Fruit fly (Drosophila melanogaster) whole organism, embryonic: ENCODE data around the gene E2f1.

Experiments
- Asciz ChIP-seq: fragments of 200-800 bp; sonication (Bioruptor generic); optimal IDR thresholded peaks from 2 replicates; lab custom pipeline; 2017; ENCODE audit warnings: missing biosample characterization, mild to moderate bottlenecking, missing genetic modification characterization, missing genetic modification reagents
- BEAF-32 ChIP-seq: fragments of 200-800 bp; sonication (Bioruptor generic); optimal IDR thresholded peaks from 3 replicates; lab custom pipeline; 2017; ENCODE audit warnings: missing biosample characterization, missing genetic modification characterization, mild to moderate bottlenecking, moderate library complexity, missing genetic modification reagents
- CG10209 ChIP-seq: fragments of 200-800 bp; sonication (Bioruptor generic); optimal IDR thresholded peaks from 3 replicates; lab custom pipeline; 2017; ENCODE audit warnings: missing biosample characterization, mild to moderate bottlenecking, missing genetic modification characterization, missing genetic modification reagents
- CG10959 ChIP-seq: fragments of 200-800 bp; sonication (Bioruptor generic); IDR thresholded peaks from 2 replicates; pipeline ENCODE4 v1.3.6; 2022; ENCODE audit warnings: missing biosample characterization, missing genetic modification characterization
- CG14860 ChIP-seq: fragments of 200-800 bp; sonication (Bioruptor generic); IDR thresholded peaks from 3 replicates; pipeline ENCODE4 v1.3.6; 2022; ENCODE audit warnings: missing biosample characterization, missing genetic modification characterization; ENCODE audit not compliant: partially characterized antibody
- CG17186 ChIP-seq: fragments of 200-800 bp; sonication (Bioruptor generic); optimal IDR thresholded peaks from 3 replicates; lab custom pipeline; 2017; ENCODE audit warnings: missing biosample characterization, missing genetic modification reagents, missing genetic modification characterization
- CG17359 ChIP-seq: fragments of 200-800 bp; sonication (Bioruptor generic); optimal IDR thresholded peaks from 3 replicates; lab custom pipeline; 2018; ENCODE audit warnings: missing biosample characterization, mild to moderate bottlenecking, missing genetic modification characterization, moderate library complexity
- CG17385 ChIP-seq: fragments of 200-800 bp; sonication (Bioruptor generic); optimal IDR thresholded peaks from 3 replicates; lab custom pipeline; 2018; ENCODE audit warnings: missing biosample characterization, mild to moderate bottlenecking, missing genetic modification characterization
- CG30020 ChIP-seq: fragments of 200-800 bp; optimal IDR thresholded peaks from 2 replicates; lab custom pipeline; 2019; ENCODE audit warnings: missing biosample characterization, mild to moderate bottlenecking, missing genetic modification characterization, moderate library complexity
- CG30403 ChIP-seq: fragments of 200-800 bp; sonication (Bioruptor generic); optimal IDR thresholded peaks from 3 replicates; lab custom pipeline; 2016; ENCODE audit warnings: missing biosample characterization, missing genetic modification characterization
- CG31441 ChIP-seq: fragments of 200-800 bp; sonication (Bioruptor generic); IDR thresholded peaks from 2 replicates; pipeline ENCODE4 v1.3.6; 2022; ENCODE audit warnings: missing biosample characterization, missing genetic modification characterization
- CG3281 ChIP-seq: fragments of 200-800 bp; sonication (Bioruptor generic); optimal IDR thresholded peaks from 3 replicates; lab custom pipeline; 2017; ENCODE audit warnings: missing biosample characterization, mild to moderate bottlenecking, missing genetic modification characterization
- CG3995 ChIP-seq: fragments of 200-800 bp; sonication (Bioruptor generic); optimal IDR thresholded peaks from 3 replicates; lab custom pipeline; 2016; ENCODE audit warnings: missing biosample characterization, missing genetic modification characterization
- CG4328 ChIP-seq: fragments of 200-800 bp; sonication (Bioruptor generic); optimal IDR thresholded peaks from 3 replicates; lab custom pipeline; 2017; ENCODE audit warnings: missing biosample characterization, missing genetic modification reagents, missing genetic modification characterization
- CG8089 ChIP-seq: fragments of 200-800 bp; sonication (Bioruptor generic); optimal IDR thresholded peaks from 3 replicates; lab custom pipeline; 2016; ENCODE audit warnings: missing biosample characterization, missing genetic modification characterization
- CG8281 ChIP-seq: fragments of 200-800 bp; sonication (Bioruptor generic); optimal IDR thresholded peaks from 2 replicates; lab custom pipeline; 2018; ENCODE audit warnings: missing biosample characterization, mild to moderate bottlenecking, missing genetic modification characterization, moderate library complexity
- CG9215 ChIP-seq: fragments of 200-800 bp; sonication (Bioruptor generic); IDR thresholded peaks from 2 replicates; pipeline ENCODE4 v1.3.6; 2022; ENCODE audit warnings: missing biosample characterization, missing genetic modification characterization
- CG9437 ChIP-seq: fragments of 200-800 bp; sonication (Bioruptor generic); optimal IDR thresholded peaks from 2 replicates; lab custom pipeline; 2018; ENCODE audit warnings: missing biosample characterization, mild to moderate bottlenecking, missing genetic modification characterization
- Hmr ChIP-seq: fragments of 200-800 bp; sonication (Bioruptor generic); optimal IDR thresholded peaks from 3 replicates; lab custom pipeline; 2017; ENCODE audit warnings: mild to moderate bottlenecking, missing biosample characterization, missing genetic modification reagents, missing genetic modification characterization
- NK7.1 ChIP-seq: fragments of 200-800 bp; sonication (Bioruptor generic); optimal IDR thresholded peaks from 3 replicates; lab custom pipeline; 2016; ENCODE audit warnings: missing biosample characterization, missing genetic modification characterization
- Nf-YB ChIP-seq: fragments of 200-800 bp; sonication (Bioruptor generic); optimal IDR thresholded peaks from 3 replicates; lab custom pipeline; 2019; ENCODE audit warnings: missing biosample characterization, mild to moderate bottlenecking, missing genetic modification characterization, moderate library complexity
- Optix ChIP-seq: fragments of 200-800 bp; sonication (Bioruptor generic); IDR thresholded peaks from 3 replicates; pipeline ENCODE4 v1.3.6; 2022; ENCODE audit warnings: missing biosample characterization, missing genetic modification characterization
- Ptx1 ChIP-seq: fragments of 200-800 bp; sonication (Bioruptor generic); IDR thresholded peaks from 2 replicates; pipeline ENCODE4 v1.3.6; 2022; ENCODE audit warnings: missing biosample characterization, missing genetic modification characterization
- Sin3A ChIP-seq: fragments of >200 bp; optimal IDR thresholded peaks from 2 replicates; lab custom pipeline; 2018
- Trl ChIP-seq, 3 experiments: fragments of >200 bp in 2 of 3; fragments of 200-800 bp in 1 of 3; sonication (Bioruptor generic) in 1 of 3; optimal IDR thresholded peaks; 2 replicates in 1 of 3; 3 replicates in 2 of 3; lab custom pipeline; 2016 to 2017; ENCODE audit warnings: missing biosample characterization in 1 of 3, missing genetic modification characterization in 1 of 3
- YL-1 ChIP-seq: fragments of 200-800 bp; sonication (Bioruptor generic); optimal IDR thresholded peaks from 3 replicates; lab custom pipeline; 2017; ENCODE audit warnings: missing biosample characterization, mild to moderate bottlenecking, missing genetic modification characterization
- abd-A ChIP-seq: fragments of 200-800 bp; sonication (Bioruptor generic); optimal IDR thresholded peaks from 3 replicates; lab custom pipeline; 2019; ENCODE audit warnings: missing biosample characterization, mild to moderate bottlenecking, missing genetic modification characterization, moderate library complexity
- aop ChIP-seq: fragments of 200-800 bp; sonication (Bioruptor generic); IDR thresholded peaks from 2 replicates; pipeline ENCODE4 v1.3.6; 2022; ENCODE audit warnings: missing biosample characterization, missing genetic modification characterization
- ato ChIP-seq: fragments of 200-800 bp; sonication (Bioruptor generic); IDR thresholded peaks from 2 replicates; pipeline ENCODE4 v1.3.6; 2022; ENCODE audit warnings: missing biosample characterization, missing genetic modification characterization; ENCODE audit not compliant: partially characterized antibody
- bigmax ChIP-seq: fragments of 200-800 bp; sonication (Bioruptor generic); optimal IDR thresholded peaks from 2 replicates; lab custom pipeline; 2018; ENCODE audit warnings: missing biosample characterization, mild to moderate bottlenecking, missing genetic modification characterization
- bsh ChIP-seq, 2 experiments: fragments of 200-800 bp; sonication (Bioruptor generic); optimal IDR thresholded peaks; 2 replicates each; lab custom pipeline; 2017 to 2018; ENCODE audit warnings: mild to moderate bottlenecking in 2 of 2, missing biosample characterization in 2 of 2, missing genetic modification characterization in 2 of 2, moderate library complexity in 1 of 2
- cg ChIP-seq: fragments of 200-800 bp; sonication (Bioruptor generic); optimal IDR thresholded peaks from 3 replicates; lab custom pipeline; 2019; ENCODE audit warnings: missing biosample characterization, mild to moderate bottlenecking, missing genetic modification characterization, moderate library complexity
- danr ChIP-seq: fragments of 200-800 bp; sonication (Bioruptor generic); IDR thresholded peaks from 2 replicates; pipeline ENCODE4 v1.3.6; 2022; ENCODE audit warnings: missing biosample characterization, missing genetic modification characterization
- eve ChIP-seq, 2 experiments: fragments of >200 bp; optimal IDR thresholded peaks; 2 replicates each; lab custom pipeline; 2017; ENCODE audit warnings: missing biosample characterization in 2 of 2, missing genetic modification characterization in 2 of 2
- fu2 ChIP-seq: fragments of 200-800 bp; sonication (Bioruptor generic); optimal IDR thresholded peaks from 2 replicates; lab custom pipeline; 2016; ENCODE audit warnings: missing biosample characterization, missing genetic modification characterization
- grn ChIP-seq: fragments of 200-800 bp; sonication (Bioruptor generic); optimal IDR thresholded peaks from 3 replicates; lab custom pipeline; 2017; ENCODE audit warnings: missing biosample characterization, missing genetic modification characterization
- lab ChIP-seq: fragments of 200-800 bp; sonication (Bioruptor generic); optimal IDR thresholded peaks from 3 replicates; lab custom pipeline; 2017; ENCODE audit warnings: missing biosample characterization, missing genetic modification characterization, mild to moderate bottlenecking, moderate library complexity, missing genetic modification reagents
- peb ChIP-seq: fragments of 200-800 bp; sonication (Bioruptor generic); IDR thresholded peaks from 2 replicates; pipeline ENCODE4 v1.3.6; 2022; ENCODE audit warnings: missing biosample characterization, missing genetic modification characterization
- pros ChIP-seq: fragments of 200-800 bp; sonication (Bioruptor generic); optimal IDR thresholded peaks from 3 replicates; lab custom pipeline; 2019; ENCODE audit warnings: missing biosample characterization, mild to moderate bottlenecking, missing genetic modification characterization, moderate library complexity
- salm ChIP-seq: fragments of 200-800 bp; sonication (Bioruptor generic); optimal IDR thresholded peaks from 2 replicates; lab custom pipeline; 2018; ENCODE audit warnings: missing biosample characterization, mild to moderate bottlenecking, missing genetic modification characterization
- sens ChIP-seq: fragments of 200-800 bp; sonication (Bioruptor generic); peaks from one replicate; lab custom pipeline; 2016; ENCODE audit warnings: missing biosample characterization, missing genetic modification characterization
- sim ChIP-seq: fragments of 200-800 bp; sonication (Bioruptor generic); IDR thresholded peaks from 2 replicates; pipeline ENCODE4 v1.3.6; 2022; ENCODE audit warnings: missing biosample characterization, missing genetic modification characterization
- sisA ChIP-seq: fragments of 200-800 bp; sonication (Bioruptor generic); IDR thresholded peaks from 2 replicates; pipeline ENCODE4 v1.3.6; 2022; ENCODE audit warnings: missing biosample characterization, missing genetic modification characterization
- sug ChIP-seq: fragments of 200-800 bp; optimal IDR thresholded peaks from 2 replicates; lab custom pipeline; 2019; ENCODE audit warnings: missing biosample characterization, mild to moderate bottlenecking, missing genetic modification characterization, moderate library complexity

E2f1 gene

DNA sequence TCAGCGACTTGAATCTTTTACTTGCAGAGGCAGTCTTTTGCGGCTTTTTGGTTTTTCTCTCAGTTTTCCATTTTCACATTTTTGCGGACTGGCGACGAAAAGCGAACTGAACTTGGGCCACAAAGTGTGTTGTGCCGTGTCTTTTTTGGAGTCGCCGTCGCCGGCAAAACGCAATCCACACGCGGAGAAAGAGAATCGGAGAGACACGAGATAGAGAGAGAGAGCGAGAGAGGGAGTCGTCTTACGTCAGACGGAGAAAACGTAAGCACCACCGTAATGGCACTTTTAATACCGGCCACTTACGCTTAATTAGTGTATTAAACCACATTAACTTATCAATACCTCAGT, 28.1 kb downstream of the E2f1 start (continued):
- TF ChIP-seq CG30020 (tag; lab: Kevin White, UChicago) (no peak), sisA (no peak), CG3281 (GFP tag; lab: Kevin White, UChicago) (peak; percentile 16), CG14860 (GFP tag; lab: Robert Waterston, UW) (no peak), Ptx1 (GFP tag; lab: Robert Waterston, UW) (no peak), bsh (GFP tag; optimal IDR thresholded peaks at IDR 0.05; lab: Kevin White, UChicago) (no peak), CG9215 (GFP tag; lab: Robert Waterston, UW) (no peak), sim (GFP tag; lab: Robert Waterston, UW) (no peak), ato (GFP tag; lab: Robert Waterston, UW) (no peak), CG30403 (GFP tag; lab: Kevin White, UChicago) (no peak), CG8089 (GFP tag; lab: Kevin White, UChicago) (no peak), danr (no peak)

dm6 chr3R:21631757-21632473, 28.8 kb downstream of the E2f1 start:
- TF ChIP-seq cg (GFP tag; lab: Kevin White, UChicago) (peak; percentile 22), YL-1 (GFP tag; lab: Kevin White, UChicago) (peak; percentile 8), sug (peak; percentile 59), Sin3A (lab: Kevin White, UChicago) (no peak), CG8281 (tag; lab: Kevin White, UChicago) (peak; percentile 99), bigmax (GFP tag; lab: Kevin White, UChicago) (peak; percentile 15), grn (GFP tag; lab: Kevin White, UChicago) (peak; percentile 0), fu2 (no peak), pros (GFP tag; lab: Kevin White, UChicago) (no peak), Hmr (peak; percentile 2), CG31441 (GFP tag; lab: Robert Waterston, UW) (no peak), lab (GFP tag; lab: Kevin White, UChicago) (peak; percentile 39), NK7.1 (GFP tag; lab: Kevin White, UChicago) (no peak), CG17385 (peak; percentile 88), Nf-YB (GFP tag; lab: Kevin White, UChicago) (no peak), Optix (GFP tag; lab: Robert Waterston, UW) (no peak), sens (GFP tag; lab: Kevin White, UChicago) (peak; percentile 3), CG3995 (GFP tag; lab: Kevin White, UChicago) (peak; percentile 20), eve (GFP tag; optimal IDR thresholded peaks at IDR 0.05; lab: Kevin White, UChicago) (peak in 1 of 2 experiments; percentile 64)

- TF ChIP-seq CG17186 (GFP tag; lab: Kevin White, UChicago) (no peak), aop (GFP tag; lab: Robert Waterston, UW) (no peak)
- TF ChIP-seq, all 482 proteins: peak for 0
Observed at dm6 chr3R:21630979-21631499, 29.6 kb downstream of the E2f1 start.

dm6 chr3R:21630226-21630857, 30.3 kb downstream of the E2f1 start:
- TF ChIP-seq bsh (GFP tag; optimal IDR thresholded peaks at IDR 0.05; lab: Kevin White, UChicago) (peak in 1 of 2 experiments; percentile 56), Trl (optimal IDR thresholded peaks at IDR 0.05; lab: Kevin White, UChicago) (peak; percentile 90), Trl (GFP tag; optimal IDR thresholded peaks at IDR 0.05; lab: Kevin White, UChicago) (no peak), CG10959 (GFP tag; lab: Robert Waterston, UW) (no peak), CG31441 (GFP tag; lab: Robert Waterston, UW) (no peak), CG3995 (GFP tag; lab: Kevin White, UChicago) (no peak), BEAF-32 (GFP tag; lab: Kevin White, UChicago) (no peak), salm (tag; lab: Kevin White, UChicago) (no peak), cg (GFP tag; lab: Kevin White, UChicago) (peak; percentile 95), CG9437 (GFP tag; lab: Kevin White, UChicago) (peak; percentile 7), abd-A (tag; lab: Kevin White, UChicago) (peak; percentile 39), CG17359 (tag; lab: Kevin White, UChicago) (no peak), CG4328 (no peak), peb (no peak), Asciz (GFP tag; lab: Kevin White, UChicago) (no peak), CG10209 (GFP tag; lab: Kevin White, UChicago) (no peak)
